Fruit fly (Drosophila melanogaster) whole organism, embryonic: ENCODE data around the gene CG33511.

ENCODE experiments used
- Asciz ChIP-seq: fragments of 200-800 bp; sonication (Bioruptor generic); optimal IDR thresholded peaks from 2 replicates; lab custom pipeline; 2017; ENCODE audit warnings: missing biosample characterization, mild to moderate bottlenecking, missing genetic modification characterization, missing genetic modification reagents
- CG10321 ChIP-seq: fragments of 200-800 bp; sonication (Bioruptor generic); IDR thresholded peaks from 2 replicates; pipeline ENCODE4 v1.3.6; 2022; ENCODE audit warnings: missing biosample characterization, missing genetic modification characterization
- CG10959 ChIP-seq: fragments of 200-800 bp; sonication (Bioruptor generic); IDR thresholded peaks from 2 replicates; pipeline ENCODE4 v1.3.6; 2022; ENCODE audit warnings: missing biosample characterization, missing genetic modification characterization
- CG12071 ChIP-seq: fragments of 200-800 bp; sonication (Bioruptor generic); optimal IDR thresholded peaks from 3 replicates; lab custom pipeline; 2018; ENCODE audit warnings: missing biosample characterization, mild to moderate bottlenecking, missing genetic modification characterization
- CG12769 ChIP-seq: fragments of 200-800 bp; sonication (Bioruptor generic); optimal IDR thresholded peaks from 2 replicates; lab custom pipeline; 2019; ENCODE audit warnings: missing biosample characterization, mild to moderate bottlenecking, missing genetic modification characterization, moderate library complexity
- CG12942 ChIP-seq: fragments of 200-800 bp; sonication (Bioruptor generic); optimal IDR thresholded peaks from 3 replicates; lab custom pipeline; 2016; ENCODE audit warnings: missing biosample characterization, missing genetic modification characterization
- CG13296 ChIP-seq: fragments of 200-800 bp; sonication (Bioruptor generic); optimal IDR thresholded peaks from 3 replicates; lab custom pipeline; 2018; ENCODE audit warnings: missing biosample characterization, mild to moderate bottlenecking, missing genetic modification characterization
- CG14050 ChIP-seq: fragments of 200-800 bp; sonication (Bioruptor generic); IDR thresholded peaks from 3 replicates; pipeline ENCODE4 v1.3.6; 2022; ENCODE audit warnings: missing biosample characterization, missing genetic modification characterization
- CG16779 ChIP-seq: fragments of 200-800 bp; sonication (Bioruptor generic); IDR thresholded peaks from 2 replicates; pipeline ENCODE4 v1.3.6; 2022; ENCODE audit warnings: missing biosample characterization, missing genetic modification characterization
- CG17328 ChIP-seq: fragments of 200-800 bp; sonication (Bioruptor generic); IDR thresholded peaks from 2 replicates; pipeline ENCODE4 v1.3.6; 2022; ENCODE audit warnings: missing biosample characterization, missing genetic modification characterization
- CG17612 ChIP-seq: fragments of 200-800 bp; sonication (Bioruptor generic); IDR thresholded peaks from 2 replicates; pipeline ENCODE4 v1.3.6; 2022; ENCODE audit warnings: missing biosample characterization, missing genetic modification characterization
- CG2199 ChIP-seq: fragments of 200-800 bp; sonication (Bioruptor generic); IDR thresholded peaks from 3 replicates; pipeline ENCODE4 v1.3.6; 2022; ENCODE audit warnings: missing biosample characterization, missing genetic modification characterization
- CG2678 ChIP-seq: fragments of 200-800 bp; sonication (Bioruptor generic); optimal IDR thresholded peaks from 3 replicates; lab custom pipeline; 2019; ENCODE audit warnings: missing biosample characterization, mild to moderate bottlenecking, missing genetic modification characterization, moderate library complexity
- CG4404 ChIP-seq: fragments of 200-800 bp; sonication (Bioruptor generic); IDR thresholded peaks from 2 replicates; pipeline ENCODE4 v1.3.6; 2022; ENCODE audit warnings: missing biosample characterization, missing genetic modification characterization
- CG5180 ChIP-seq: fragments of 200-800 bp; sonication (Bioruptor generic); optimal IDR thresholded peaks from 3 replicates; lab custom pipeline; 2017; ENCODE audit warnings: missing biosample characterization, missing genetic modification characterization, mild to moderate bottlenecking, moderate library complexity, missing genetic modification reagents
- CG6254 ChIP-seq: fragments of 200-800 bp; sonication (Bioruptor generic); optimal IDR thresholded peaks from 3 replicates; lab custom pipeline; 2017; ENCODE audit warnings: mild to moderate bottlenecking, missing biosample characterization, missing genetic modification reagents, missing genetic modification characterization
- CG7987 ChIP-seq: fragments of 200-800 bp; sonication (Bioruptor generic); optimal IDR thresholded peaks from 2 replicates; lab custom pipeline; 2018; ENCODE audit warnings: missing biosample characterization, mild to moderate bottlenecking, missing genetic modification characterization, moderate library complexity
- Dad ChIP-seq: fragments of 200-800 bp; sonication (Bioruptor generic); optimal IDR thresholded peaks from 3 replicates; lab custom pipeline; 2016; ENCODE audit warnings: missing biosample characterization, missing genetic modification characterization
- Dek ChIP-seq: fragments of 200-800 bp; sonication (Bioruptor generic); optimal IDR thresholded peaks from 3 replicates; lab custom pipeline; 2019; ENCODE audit warnings: missing biosample characterization, mild to moderate bottlenecking, missing genetic modification characterization, moderate library complexity
- Gsc ChIP-seq: fragments of 200-800 bp; sonication (Bioruptor generic); IDR thresholded peaks from 2 replicates; pipeline ENCODE4 v1.3.6; 2022; ENCODE audit warnings: missing biosample characterization, missing genetic modification characterization
- H2.0 ChIP-seq: fragments of 200-800 bp; sonication (Bioruptor generic); IDR thresholded peaks from 2 replicates; pipeline ENCODE4 v1.3.6; 2022; ENCODE audit warnings: missing biosample characterization, missing genetic modification characterization
- HLH54F ChIP-seq: fragments of 200-800 bp; sonication (Bioruptor generic); optimal IDR thresholded peaks from 3 replicates; lab custom pipeline; 2016; ENCODE audit warnings: missing biosample characterization, missing genetic modification characterization
- Hand ChIP-seq: fragments of 200-800 bp; sonication (Bioruptor generic); optimal IDR thresholded peaks from 2 replicates; lab custom pipeline; 2017; ENCODE audit warnings: mild to moderate bottlenecking, missing biosample characterization, missing genetic modification reagents, missing genetic modification characterization
- Hmr ChIP-seq: fragments of 200-800 bp; sonication (Bioruptor generic); optimal IDR thresholded peaks from 3 replicates; lab custom pipeline; 2017; ENCODE audit warnings: mild to moderate bottlenecking, missing biosample characterization, missing genetic modification reagents, missing genetic modification characterization
- Hr3 ChIP-seq: fragments of 200-800 bp; sonication (Bioruptor generic); optimal IDR thresholded peaks from 3 replicates; lab custom pipeline; 2016; ENCODE audit warnings: missing biosample characterization, missing genetic modification characterization
- Kr ChIP-seq: fragments of 200-800 bp; sonication (Bioruptor generic); optimal IDR thresholded peaks from 2 replicates; lab custom pipeline; 2017; ENCODE audit warnings: missing biosample characterization, mild to moderate bottlenecking, missing genetic modification characterization
- NC2β ChIP-seq: fragments of 200-800 bp; sonication (Bioruptor generic); optimal IDR thresholded peaks from 2 replicates; lab custom pipeline; 2016; ENCODE audit warnings: missing biosample characterization, missing genetic modification characterization
- Ptx1 ChIP-seq: fragments of 200-800 bp; sonication (Bioruptor generic); IDR thresholded peaks from 2 replicates; pipeline ENCODE4 v1.3.6; 2022; ENCODE audit warnings: missing biosample characterization, missing genetic modification characterization
- Xbp1 ChIP-seq: fragments of 200-800 bp; sonication (Bioruptor generic); optimal IDR thresholded peaks from 3 replicates; lab custom pipeline; 2016; ENCODE audit warnings: missing biosample characterization, mild to moderate bottlenecking, missing genetic modification characterization
- YL-1 ChIP-seq: fragments of 200-800 bp; sonication (Bioruptor generic); optimal IDR thresholded peaks from 3 replicates; lab custom pipeline; 2017; ENCODE audit warnings: missing biosample characterization, mild to moderate bottlenecking, missing genetic modification characterization
- ato ChIP-seq: fragments of 200-800 bp; sonication (Bioruptor generic); IDR thresholded peaks from 2 replicates; pipeline ENCODE4 v1.3.6; 2022; ENCODE audit warnings: missing biosample characterization, missing genetic modification characterization; ENCODE audit not compliant: partially characterized antibody
- bsh ChIP-seq, 2 experiments: fragments of 200-800 bp; sonication (Bioruptor generic); optimal IDR thresholded peaks; 2 replicates each; lab custom pipeline; 2017 to 2018; ENCODE audit warnings: mild to moderate bottlenecking in 2 of 2, missing biosample characterization in 2 of 2, missing genetic modification characterization in 2 of 2, moderate library complexity in 1 of 2
- caup ChIP-seq: fragments of 200-800 bp; sonication (Bioruptor generic); optimal IDR thresholded peaks from 3 replicates; lab custom pipeline; 2017; ENCODE audit warnings: missing biosample characterization, mild to moderate bottlenecking, missing genetic modification characterization, moderate library complexity; ENCODE audit not compliant: severe bottlenecking
- chinmo ChIP-seq: fragments of 200-800 bp; sonication (Bioruptor generic); IDR thresholded peaks from 4 replicates; pipeline ENCODE4 v1.3.6; 2022; ENCODE audit warnings: missing biosample characterization, missing genetic modification characterization; ENCODE audit not compliant: partially characterized antibody
- da ChIP-seq: fragments of 200-800 bp; sonication (Bioruptor generic); optimal IDR thresholded peaks from 2 replicates; lab custom pipeline; 2016; ENCODE audit warnings: missing biosample characterization, missing genetic modification characterization
- danr ChIP-seq: fragments of 200-800 bp; sonication (Bioruptor generic); IDR thresholded peaks from 2 replicates; pipeline ENCODE4 v1.3.6; 2022; ENCODE audit warnings: missing biosample characterization, missing genetic modification characterization
- ems ChIP-seq: fragments of 200-800 bp; sonication (Bioruptor generic); optimal IDR thresholded peaks from 3 replicates; lab custom pipeline; 2016; ENCODE audit warnings: missing biosample characterization, missing genetic modification characterization
- fu2 ChIP-seq: fragments of 200-800 bp; sonication (Bioruptor generic); optimal IDR thresholded peaks from 2 replicates; lab custom pipeline; 2016; ENCODE audit warnings: missing biosample characterization, missing genetic modification characterization
- gce ChIP-seq: fragments of 200-800 bp; sonication (Bioruptor generic); IDR thresholded peaks from 3 replicates; pipeline ENCODE4 v1.3.6; 2022; ENCODE audit warnings: missing biosample characterization, missing genetic modification characterization
- gcm ChIP-seq: fragments of 200-800 bp; sonication (Bioruptor generic); optimal IDR thresholded peaks from 2 replicates; lab custom pipeline; 2019; ENCODE audit warnings: missing biosample characterization, mild to moderate bottlenecking, missing genetic modification characterization, moderate library complexity
- hkb ChIP-seq, 2 experiments: fragments of 200-800 bp in 1 of 2; fragments of >200 bp in 1 of 2; sonication (Bioruptor generic) in 1 of 2; IDR thresholded peaks in 1 of 2; optimal IDR thresholded peaks in 1 of 2; 2 replicates each; pipeline versions ENCODE4 v1.3.6 to Lab custom; 2017 to 2022; ENCODE audit warnings: missing biosample characterization in 1 of 2, missing genetic modification characterization in 1 of 2
- jing ChIP-seq: fragments of 200-800 bp; sonication (Bioruptor generic); optimal IDR thresholded peaks from 2 replicates; lab custom pipeline; 2018; ENCODE audit warnings: missing biosample characterization, mild to moderate bottlenecking, missing genetic modification characterization
- lilli ChIP-seq: fragments of 200-800 bp; sonication (Bioruptor generic); optimal IDR thresholded peaks from 3 replicates; lab custom pipeline; 2016; ENCODE audit warnings: missing biosample characterization, missing genetic modification characterization
- schlank ChIP-seq: fragments of 200-800 bp; sonication (Bioruptor generic); optimal IDR thresholded peaks from 2 replicates; lab custom pipeline; 2018; ENCODE audit warnings: missing biosample characterization, mild to moderate bottlenecking, missing genetic modification characterization
- seq ChIP-seq: fragments of 200-800 bp; sonication (Bioruptor generic); IDR thresholded peaks from 2 replicates; pipeline ENCODE4 v1.3.6; 2022; ENCODE audit warnings: missing biosample characterization, missing genetic modification characterization
- sima ChIP-seq: fragments of 200-800 bp; sonication (Bioruptor generic); optimal IDR thresholded peaks from 2 replicates; lab custom pipeline; 2016; ENCODE audit warnings: missing biosample characterization, missing genetic modification characterization
- slp2 ChIP-seq: fragments of 200-800 bp; sonication (Bioruptor generic); optimal IDR thresholded peaks from 2 replicates; lab custom pipeline; 2016; ENCODE audit warnings: missing biosample characterization, missing genetic modification characterization
- tio ChIP-seq: fragments of 200-800 bp; sonication (Bioruptor generic); optimal IDR thresholded peaks from 2 replicates; lab custom pipeline; 2017; ENCODE audit warnings: missing biosample characterization, missing genetic modification characterization, inconsistent platforms
- trem ChIP-seq: fragments of 200-800 bp; optimal IDR thresholded peaks from 3 replicates; lab custom pipeline; 2019; ENCODE audit warnings: missing biosample characterization, mild to moderate bottlenecking, missing genetic modification characterization, moderate library complexity
- tup ChIP-seq: fragments of 200-800 bp; sonication (Bioruptor generic); optimal IDR thresholded peaks from 2 replicates; lab custom pipeline; 2016; ENCODE audit warnings: missing biosample characterization, mild to moderate bottlenecking, missing genetic modification characterization, moderate library complexity

CG33511 gene

dm6 chr2L:21038723-21039122, 43.6 kb downstream of the CG33511 start (continued):
- TF ChIP-seq CG17612 (GFP tag; lab: Robert Waterston, UW) (no peak), tio (GFP tag; lab: Kevin White, UChicago) (peak; percentile 61), CG5180 (no peak), CG13296 (GFP tag; lab: Kevin White, UChicago) (peak; percentile 7), CG14050 (GFP tag; lab: Robert Waterston, UW) (peak; percentile 50; the same call in 2 of the 3 replicates), gce (0 out of 3 replicates have a peak, but pooled peaks have one; percentile 29), Kr (no peak), da (GFP tag; lab: Kevin White, UChicago) (peak; percentile 4), Hand (GFP tag; lab: Kevin White, UChicago) (no peak), CG16779 (GFP tag; lab: Robert Waterston, UW) (no peak), fu2 (peak; percentile 27), CG12071 (peak; percentile 69), CG12942 (GFP tag; lab: Kevin White, UChicago) (peak; percentile 22), tup (GFP tag; lab: Kevin White, UChicago) (peak; percentile 39), slp2 (GFP tag; lab: Kevin White, UChicago) (peak; percentile 32), Xbp1 (peak; percentile 62), HLH54F (peak; percentile 42), CG7987 (GFP tag; lab: Kevin White, UChicago) (no peak), Dad (GFP tag; lab: Kevin White, UChicago) (no peak), caup (GFP tag; lab: Kevin White, UChicago) (peak; percentile 55), hkb (optimal IDR thresholded peaks at IDR 0.05; lab: Kevin White, UChicago) (no peak), hkb (GFP tag; IDR thresholded peaks at IDR 0.05; lab: Robert Waterston, UW) (peak; percentile 81), CG4404 (GFP tag; lab: Robert Waterston, UW) (peak; percentile 19; the same call in 1 of the 2 replicates), ems (GFP tag; lab: Kevin White, UChicago) (peak; percentile 47), Hr3 (GFP tag; lab: Kevin White, UChicago) (peak; percentile 47), CG2678 (tag; lab: Kevin White, UChicago) (peak; percentile 79), lilli (GFP tag; lab: Kevin White, UChicago) (peak; percentile 72), seq (GFP tag; lab: Robert Waterston, UW) (peak; percentile 44; the same call in 1 of the 2 replicates), CG12769 (tag; lab: Kevin White, UChicago) (peak; percentile 68), CG10959 (peak; percentile 51), chinmo (GFP tag; lab: Robert Waterston, UW) (no peak), danr (GFP tag; lab: Robert Waterston, UW) (no peak), Gsc (no peak), Hmr (GFP tag; lab: Kevin White, UChicago) (peak; percentile 73), gcm (GFP tag; lab: Kevin White, UChicago) (peak; percentile 9), Ptx1 (GFP tag; lab: Robert Waterston, UW) (peak; percentile 60), NC2β (no peak), CG17328 (GFP tag; lab: Robert Waterston, UW) (peak; percentile 42), bsh (GFP tag; optimal IDR thresholded peaks at IDR 0.05; lab: Kevin White, UChicago) (peak in 1 of 2 experiments; percentile 79), sima (peak; percentile 4), schlank (peak; percentile 9), Dek (peak; percentile 21), jing (GFP tag; lab: Kevin White, UChicago) (peak; percentile 38), trem (peak; percentile 4), CG10321 (GFP tag; lab: Robert Waterston, UW) (0 out of 2 replicates have a peak, but pooled peaks have one; percentile 23), H2.0 (GFP tag; lab: Robert Waterston, UW) (peak; percentile 49; the same call in 1 of the 2 replicates), CG6254 (GFP tag; lab: Kevin White, UChicago) (peak; percentile 42), ato (GFP tag; lab: Robert Waterston, UW) (no peak), Asciz (GFP tag; lab: Kevin White, UChicago) (peak; percentile 43), YL-1 (GFP tag; lab: Kevin White, UChicago) (no peak), CG2199 (GFP tag; lab: Robert Waterston, UW) (peak; percentile 60; the same call in 1 of the 3 replicates)
